Worm (Caenorhabditis elegans): ENCODE results near the gene T26C5.2.

DNA sequence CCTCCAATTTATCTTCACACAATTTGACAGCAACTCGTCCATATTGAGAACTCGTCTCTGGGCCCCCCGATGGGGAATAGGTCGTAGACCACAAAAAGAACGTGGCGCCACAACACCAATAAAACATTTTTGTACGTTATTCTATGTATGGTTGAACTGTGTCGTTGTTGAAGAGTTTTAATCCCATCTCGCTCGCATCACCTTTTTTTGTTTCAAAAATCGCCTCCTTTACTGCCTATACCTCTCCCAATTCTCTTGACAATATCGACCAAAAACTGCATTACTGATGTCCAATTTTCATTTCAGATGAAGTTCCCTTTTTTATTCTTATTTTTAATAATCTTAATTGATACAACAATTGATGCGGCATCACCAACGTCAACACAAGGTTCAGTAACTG lies 35.8 kb upstream of the T26C5.2 start, which contains the start of gene let-23:
- no peak for TF ChIP-seq lim-7 (GFP tag; IDR thresholded peaks at IDR 0.05)
- no peak for TF ChIP-seq ceh-20 (GFP tag; IDR thresholded peaks at IDR 0.05)
- no peak for TF ChIP-seq fkh-10 (GFP tag; optimal IDR thresholded peaks at IDR 0.05)
- TF ChIP-seq ceh-82 (tag; optimal IDR thresholded peaks at IDR 0.05): no peak
- TF ChIP-seq egl-27 (tag; optimal IDR thresholded peaks at IDR 0.05): no peak
- no peak for TF ChIP-seq pqm-1 (tag; optimal IDR thresholded peaks at IDR 0.05)
- no peak for TF ChIP-seq unc-62 (GFP tag; optimal IDR thresholded peaks at IDR 0.05 in 1 of 2)
- no peak for TF ChIP-seq unc-62 (tag; optimal IDR thresholded peaks at IDR 0.05)
